Fruit fly (Drosophila melanogaster): ENCODE data around the gene Ac13E.

dm6 chrX:15579579-15579978, 25.5 kb upstream of the Ac13E start:
- peak; percentile 94 for TF ChIP-seq CG1621 (tag; optimal IDR thresholded peaks at IDR 0.05)
- peak; percentile 97 for TF ChIP-seq CG3919 (GFP tag; optimal IDR thresholded peaks at IDR 0.05)
- TF ChIP-seq CG32006 (GFP tag; optimal IDR thresholded peaks at IDR 0.05) = peak; percentile 89
- peak; percentile 81 for TF ChIP-seq fd85E (GFP tag; optimal IDR thresholded peaks at IDR 0.05)
- peak; percentile 88 for TF ChIP-seq CG8319 (GFP tag; optimal IDR thresholded peaks at IDR 0.05)
- peak; percentile 97 for TF ChIP-seq Met (GFP tag; optimal IDR thresholded peaks at IDR 0.05)
- no peak for TF ChIP-seq CG6276 (GFP tag; optimal IDR thresholded peaks at IDR 0.05)
- TF ChIP-seq svp (GFP tag) = peak; percentile 98
- peak; percentile 93 for TF ChIP-seq CG10631 (GFP tag; optimal IDR thresholded peaks at IDR 0.05)
- TF ChIP-seq lz (GFP tag; optimal IDR thresholded peaks at IDR 0.05) = peak; percentile 96

Measured in whole organism, prepupa.